Worm (Caenorhabditis elegans) whole organism, L4/young adult: ENCODE results near the gene cyn-8.

ENCODE experiments used
- W03F9.2 ChIP-seq: fragments of 150-350 bp; optimal IDR thresholded peaks from 2 replicates; lab custom pipeline; 2014; ENCODE audit warnings: missing biosample characterization, missing genetic modification characterization
- dao-5 ChIP-seq: sonication (generic microtip); optimal IDR thresholded peaks from 2 replicates; lab custom pipeline; 2016; ENCODE audit warnings: missing genotype, missing genetic modification characterization, moderate library complexity, missing compliant biosample characterization
- him-1 ChIP-seq: sonication (generic microtip); optimal IDR thresholded peaks from 2 replicates; lab custom pipeline; 2016; ENCODE audit warnings: missing genotype, missing genetic modification reagents, missing genetic modification characterization, missing compliant biosample characterization

The cyn-8 gene

ce11 chrX:8917730-8918129 lies 6.6 kb downstream of the cyn-8 start:
- no peak for TF ChIP-seq W03F9.2
- TF ChIP-seq him-1: no peak
- TF ChIP-seq dao-5 (tag; lab: Kevin White, UChicago): no peak

DNA sequence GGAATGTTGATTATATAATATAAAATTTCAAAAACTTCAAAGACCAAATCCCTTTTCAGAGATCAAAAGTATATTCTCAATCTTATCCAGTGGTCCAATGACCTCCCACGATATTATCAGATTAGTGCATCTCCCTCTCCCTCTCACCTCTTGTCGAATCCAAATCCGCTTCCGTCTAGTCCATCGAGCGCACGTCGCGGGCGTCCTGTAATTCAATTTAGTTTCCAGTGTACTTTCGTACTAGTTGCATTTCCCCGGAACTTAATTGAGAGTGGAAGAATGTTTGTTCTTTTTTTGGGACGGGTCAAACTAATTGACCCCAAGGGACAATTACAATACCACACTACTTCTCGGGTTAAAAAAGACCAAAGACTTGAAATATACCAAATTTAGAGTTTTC lies 7.7 kb downstream of the cyn-8 start:
- TF ChIP-seq W03F9.2 (no peak), dao-5 (tag; lab: Kevin White, UChicago) (no peak), him-1 (no peak)

DNA sequence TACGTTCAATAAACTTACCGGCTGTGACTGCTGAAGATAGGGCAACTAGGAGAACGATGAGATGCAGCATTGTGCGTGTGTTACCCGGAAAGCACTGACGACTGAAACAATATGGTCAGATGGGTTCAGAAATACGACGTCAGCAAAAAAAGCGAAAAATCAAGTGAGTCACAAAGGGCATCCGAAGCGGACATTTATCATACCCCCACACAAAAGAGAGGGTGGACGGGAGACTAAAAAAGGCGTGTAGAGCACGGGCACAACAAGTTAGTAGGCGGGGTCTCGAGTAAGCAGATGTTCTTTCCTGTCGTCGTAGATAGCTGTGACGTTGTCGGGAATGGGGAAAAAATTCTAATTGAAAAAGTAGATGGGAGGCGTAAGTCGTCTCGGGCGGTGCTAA lies 8.2 kb downstream of the cyn-8 start, which contains the start of gene nlp-14:
nlp-14 (minus strand) TSS at position 101 of the 400 bp plus-strand sequence.
- no peak for TF ChIP-seq W03F9.2
- TF ChIP-seq him-1: no peak
- TF ChIP-seq dao-5 (tag; lab: Kevin White, UChicago): no peak

DNA sequence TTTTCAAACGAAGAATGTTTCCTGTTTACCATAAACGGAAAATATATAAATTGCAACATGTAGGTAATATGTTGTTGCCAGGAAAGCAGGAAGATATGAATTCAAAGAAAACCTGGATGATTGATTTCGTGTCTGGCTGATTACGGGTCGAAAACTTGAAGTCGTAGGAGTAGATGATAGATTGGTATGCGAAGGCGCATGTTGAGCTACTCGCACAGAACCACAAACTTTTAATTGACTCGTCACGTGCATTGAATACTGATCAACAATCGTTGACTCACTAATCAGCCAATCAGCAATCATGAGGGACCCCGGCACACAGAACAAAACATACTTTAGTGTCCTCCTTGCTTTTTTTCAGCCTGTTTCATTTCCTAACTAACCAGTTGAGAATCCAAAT lies 10.1 kb downstream of the cyn-8 start:
- TF ChIP-seq him-1 (no peak), W03F9.2 (no peak)

DNA sequence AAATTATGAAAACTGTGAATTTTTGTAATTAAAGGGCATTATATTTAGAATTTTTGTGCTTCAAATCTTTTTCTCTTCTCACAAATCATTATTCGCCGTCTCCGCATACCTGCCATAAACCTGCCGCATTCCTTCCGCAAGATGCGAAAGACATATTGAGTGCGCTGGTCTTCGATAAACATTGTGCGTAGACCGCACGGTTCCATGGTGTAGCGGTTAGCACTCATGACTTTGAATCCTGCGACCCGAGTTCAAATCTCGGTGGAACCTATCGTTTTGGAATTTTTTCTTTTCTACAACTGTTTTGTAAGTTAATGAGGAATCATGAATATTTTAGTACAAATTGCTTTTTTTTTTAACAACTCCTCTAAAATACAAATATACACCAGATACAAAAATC lies 14.3 kb downstream of the cyn-8 start:
- no peak for TF ChIP-seq him-1
- no peak for TF ChIP-seq W03F9.2
- no peak for TF ChIP-seq dao-5 (tag; lab: Kevin White, UChicago)

- no peak for TF ChIP-seq him-1
- no peak for TF ChIP-seq dao-5 (tag; lab: Kevin White, UChicago)
- no peak for TF ChIP-seq W03F9.2
These were observed 15.2 kb downstream of the cyn-8 start for ce11 chrX:8926341-8926740.

DNA sequence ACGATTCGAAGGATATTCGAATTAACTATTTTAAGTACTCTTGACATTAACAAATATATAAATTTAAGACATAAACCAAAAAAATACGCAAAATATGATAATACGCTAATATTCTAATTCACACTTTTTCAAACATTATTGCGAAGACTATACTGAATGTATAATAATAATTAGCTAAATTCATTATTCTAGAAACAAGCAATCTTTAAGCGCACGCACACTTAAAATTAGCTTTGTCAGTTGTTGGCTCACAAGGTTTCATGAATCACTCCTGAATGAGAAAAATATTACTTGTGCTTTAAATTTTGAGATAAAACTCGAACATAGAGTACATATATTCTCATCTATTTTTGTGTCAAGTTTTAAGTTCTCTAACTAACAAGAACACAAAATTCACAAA lies 15.8 kb downstream of the cyn-8 start:
- no peak for TF ChIP-seq dao-5 (tag; lab: Kevin White, UChicago)
- TF ChIP-seq W03F9.2: no peak
- no peak for TF ChIP-seq him-1

ce11 chrX:8929688-8930087 lies 18.6 kb downstream of the cyn-8 start:
- TF ChIP-seq W03F9.2 (no peak), him-1 (no peak), dao-5 (tag; lab: Kevin White, UChicago) (no peak)

DNA sequence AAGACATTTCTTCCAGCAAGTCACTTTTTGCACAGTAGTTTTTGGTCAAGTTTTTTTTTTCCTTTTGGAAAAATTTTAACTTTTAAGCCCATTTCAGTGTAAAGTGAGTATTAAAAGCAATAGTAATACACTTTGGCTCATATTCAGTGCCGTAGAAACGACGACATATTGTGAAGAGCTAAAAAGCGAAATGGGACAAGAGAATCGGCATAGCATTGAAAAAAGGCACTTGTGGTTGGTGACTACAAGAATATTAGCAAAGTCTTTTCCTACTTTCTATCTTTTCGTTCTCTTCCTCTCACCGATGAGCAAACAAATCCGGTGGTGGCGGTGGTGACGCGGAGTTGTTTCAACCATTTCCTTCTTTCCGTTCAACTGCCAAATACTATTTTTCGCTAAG lies 19.8 kb downstream of the cyn-8 start, which contains the start of gene acs-22:
acs-22 (plus strand) TSS at position 301 of the 400 bp plus-strand sequence.
- TF ChIP-seq him-1: no peak
- no peak for TF ChIP-seq dao-5 (tag; lab: Kevin White, UChicago)
- no peak for TF ChIP-seq W03F9.2

DNA sequence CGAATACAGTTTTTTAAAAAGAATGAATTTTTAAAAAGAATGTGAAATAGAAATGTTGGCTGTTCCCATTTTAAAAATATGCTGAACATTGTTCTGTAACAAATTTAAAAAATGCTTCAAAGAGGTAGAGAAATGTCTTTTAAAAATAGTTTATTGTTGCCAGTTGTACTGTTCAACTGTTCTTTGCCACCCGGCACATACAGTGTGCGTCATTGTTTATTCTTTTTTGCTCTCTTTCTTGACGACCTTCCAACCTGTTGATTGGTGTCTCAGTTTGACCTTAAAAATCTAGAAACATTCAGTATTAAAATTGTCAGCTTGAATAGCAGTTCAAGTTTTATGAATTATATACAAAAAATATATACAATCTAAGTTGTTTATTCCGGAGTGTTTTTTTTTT lies 20.6 kb downstream of the cyn-8 start:
- TF ChIP-seq W03F9.2: no peak
- no peak for TF ChIP-seq dao-5 (tag; lab: Kevin White, UChicago)
- TF ChIP-seq him-1: no peak

DNA sequence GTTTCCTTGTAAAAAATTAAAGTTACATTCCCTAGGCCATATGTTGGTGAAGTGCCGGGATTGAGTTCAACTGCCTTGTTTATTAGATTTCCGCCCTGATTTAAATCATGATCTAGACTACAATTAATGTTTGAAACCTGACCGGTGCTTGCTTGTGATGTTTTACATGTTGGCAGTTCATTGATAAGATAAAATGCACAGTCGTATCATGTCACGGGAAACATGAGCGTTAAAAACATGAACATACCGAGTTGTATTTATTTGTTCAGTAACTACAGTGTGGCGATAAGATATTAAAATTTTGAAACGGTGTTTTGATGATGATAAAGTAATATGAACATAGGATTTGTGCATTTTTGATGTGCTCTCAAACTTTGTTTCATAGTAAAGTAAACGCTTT lies 21.3 kb downstream of the cyn-8 start:
- TF ChIP-seq him-1 (no peak), W03F9.2 (no peak), dao-5 (tag; lab: Kevin White, UChicago) (no peak)

ce11 chrX:8933508-8933907 lies 22.4 kb downstream of the cyn-8 start:
- no peak for TF ChIP-seq him-1
- TF ChIP-seq W03F9.2: no peak
- no peak for TF ChIP-seq dao-5 (tag; lab: Kevin White, UChicago)

- TF ChIP-seq him-1 (no peak), W03F9.2 (no peak), dao-5 (tag; lab: Kevin White, UChicago) (no peak)
These were observed 23.2 kb downstream of the cyn-8 start for ce11 chrX:8934246-8934645.

ce11 chrX:8934988-8935387 lies 23.9 kb downstream of the cyn-8 start:
- no peak for TF ChIP-seq dao-5 (tag; lab: Kevin White, UChicago)
- TF ChIP-seq W03F9.2: no peak
- no peak for TF ChIP-seq him-1

DNA sequence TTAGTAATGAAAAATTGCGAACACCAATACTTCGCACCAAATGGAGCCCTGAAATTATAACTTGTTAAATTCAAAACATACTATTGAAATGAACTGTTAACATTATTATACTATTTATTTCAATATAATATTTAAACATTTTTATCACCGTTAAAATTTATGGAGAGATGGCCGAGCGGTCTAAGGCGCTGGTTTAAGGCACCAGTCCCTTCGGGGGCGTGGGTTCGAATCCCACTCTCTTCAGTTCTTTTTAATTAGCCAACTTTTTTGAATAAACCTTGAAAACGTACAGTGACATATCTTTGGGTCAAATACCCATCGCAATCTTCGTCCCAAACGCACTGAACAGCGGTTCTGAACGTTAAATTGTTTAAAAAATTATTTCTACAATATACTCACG lies 28.3 kb downstream of the cyn-8 start:
- TF ChIP-seq W03F9.2 (no peak), dao-5 (tag; lab: Kevin White, UChicago) (no peak), him-1 (no peak)

DNA sequence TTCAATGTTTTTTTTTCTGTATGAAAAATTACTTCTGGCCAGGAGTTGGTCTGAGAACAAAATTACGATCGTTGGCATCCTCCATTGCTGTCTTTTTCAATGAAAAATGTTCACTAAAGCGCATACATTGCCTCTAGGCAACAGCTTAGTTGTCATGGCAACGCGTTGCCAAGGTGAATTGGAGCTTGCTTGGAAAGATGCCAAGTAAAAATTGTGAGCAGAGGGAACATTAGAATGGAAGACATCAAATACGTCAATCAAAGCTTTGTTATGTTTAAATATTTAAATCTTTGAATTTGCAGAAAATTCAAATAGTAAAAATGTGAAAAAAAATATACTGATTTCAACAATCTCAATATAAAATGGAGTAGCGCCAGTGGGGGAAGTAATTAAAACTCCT lies 29.0 kb downstream of the cyn-8 start, which contains the start of gene dylt-2:
dylt-2 (minus strand) TSS at position 101 of the 400 bp plus-strand sequence.
- TF ChIP-seq him-1 (no peak), dao-5 (tag; lab: Kevin White, UChicago) (no peak)

DNA sequence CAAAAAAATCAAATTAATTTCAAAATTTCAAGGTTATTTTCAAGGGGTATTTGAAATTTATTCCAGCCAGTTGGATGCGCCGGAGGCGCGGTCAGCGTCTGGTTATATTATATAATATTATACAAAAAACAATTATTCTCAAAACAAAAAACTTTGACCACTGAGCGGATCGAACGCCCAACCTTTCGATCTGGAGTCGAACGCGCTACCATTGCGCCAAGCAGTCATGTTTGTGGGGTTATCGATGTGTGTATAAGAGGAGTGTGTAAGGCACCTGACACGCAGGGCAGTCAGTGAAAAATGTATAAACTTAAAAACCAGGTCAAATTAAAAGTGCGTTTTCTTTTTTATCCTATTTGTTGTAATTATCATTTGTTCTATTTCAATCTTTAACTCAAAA lies 33.0 kb downstream of the cyn-8 start:
- TF ChIP-seq him-1: no peak
- peak; percentile 34 for TF ChIP-seq W03F9.2
- no peak for TF ChIP-seq dao-5 (tag; lab: Kevin White, UChicago)
